Worm (Caenorhabditis elegans): ENCODE measurements around the gene T07F8.1.

DNA sequence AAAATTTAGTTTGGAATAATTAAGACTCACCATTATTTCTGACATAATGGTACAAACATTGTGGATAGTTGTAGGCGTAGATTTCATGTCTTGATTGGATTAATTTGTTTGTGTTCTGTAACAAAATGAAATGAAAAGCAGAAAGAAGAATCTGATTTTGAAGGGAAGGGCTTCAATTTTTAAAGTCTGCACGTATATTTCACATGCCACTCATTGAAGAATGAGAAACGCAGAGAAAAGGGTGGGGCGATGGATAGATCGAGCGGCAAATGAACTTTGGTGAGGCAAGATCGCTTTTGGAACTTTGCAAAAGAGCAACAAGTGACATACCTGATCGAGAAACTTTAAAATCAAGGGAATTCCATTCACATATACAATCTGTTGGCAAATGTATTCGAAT lies 45.9 kb upstream of the T07F8.1 start:
- TF ChIP-seq lin-14 (GFP tag; optimal IDR thresholded peaks at IDR 0.05) = no peak
- TF ChIP-seq snpc-4 (tag; optimal IDR thresholded peaks at IDR 0.05) = no peak
- TF ChIP-seq ama-1 (optimal IDR thresholded peaks at IDR 0.05) = no peak
- TF ChIP-seq unc-130 (tag; optimal IDR thresholded peaks at IDR 0.05) = no peak
- no peak for TF ChIP-seq dpl-1 (GFP tag; optimal IDR thresholded peaks at IDR 0.05)

Measured in whole organism, L1 larva.